Fruit fly (Drosophila melanogaster): ENCODE results near the gene CG14339.

CG14339 gene

dm6 chr2L:1150554-1150953 lies 42.2 kb downstream of the CG14339 start, which contains the start of the genes Tfb4 and Vps29 (continued):
- no peak for TF ChIP-seq CG6808 (GFP tag; optimal IDR thresholded peaks at IDR 0.05)
- TF ChIP-seq Met (GFP tag; optimal IDR thresholded peaks at IDR 0.05): no peak
- TF ChIP-seq OdsH (GFP tag; optimal IDR thresholded peaks at IDR 0.05): no peak

dm6 chr2L:1152693-1153092 lies 44.4 kb downstream of the CG14339 start:
- TF ChIP-seq CG34406 (GFP tag; optimal IDR thresholded peaks at IDR 0.05) (no peak), CG16779 (tag; optimal IDR thresholded peaks at IDR 0.05) (no peak), salr (GFP tag; optimal IDR thresholded peaks at IDR 0.05) (no peak), Sox15 (GFP tag; optimal IDR thresholded peaks at IDR 0.05) (no peak), CG11762 (GFP tag; optimal IDR thresholded peaks at IDR 0.05; ENCODE audit: insufficient read depth) (no peak), vri (GFP tag; optimal IDR thresholded peaks at IDR 0.05) (no peak), CG6808 (GFP tag; optimal IDR thresholded peaks at IDR 0.05) (no peak), CG11294 (GFP tag; IDR thresholded peaks at IDR 0.05) (no peak), pdm3 (GFP tag; optimal IDR thresholded peaks at IDR 0.05) (no peak), Eip75B (GFP tag; optimal IDR thresholded peaks at IDR 0.05) (no peak), CG11902 (GFP tag; optimal IDR thresholded peaks at IDR 0.05) (no peak), CG10631 (GFP tag; optimal IDR thresholded peaks at IDR 0.05) (no peak), ss (GFP tag; optimal IDR thresholded peaks at IDR 0.05) (no peak), CG4318 (GFP tag; optimal IDR thresholded peaks at IDR 0.05) (no peak), CG10669 (GFP tag; optimal IDR thresholded peaks at IDR 0.05) (no peak), CG8119 (GFP tag; IDR thresholded peaks at IDR 0.05) (no peak), dac (GFP tag; optimal IDR thresholded peaks at IDR 0.05) (no peak), CG6276 (GFP tag; optimal IDR thresholded peaks at IDR 0.05) (no peak), Blimp-1 (GFP tag; optimal IDR thresholded peaks at IDR 0.05) (no peak), Ets96B (tag; optimal IDR thresholded peaks at IDR 0.05) (no peak)

- no peak for TF ChIP-seq CG8319 (GFP tag; optimal IDR thresholded peaks at IDR 0.05)
- no peak for TF ChIP-seq ss (GFP tag; optimal IDR thresholded peaks at IDR 0.05)
- TF ChIP-seq CG32006 (GFP tag; optimal IDR thresholded peaks at IDR 0.05): peak; percentile 77
- TF ChIP-seq CG8119 (GFP tag; IDR thresholded peaks at IDR 0.05): peak; percentile 77
- no peak for TF ChIP-seq CG10631 (GFP tag; optimal IDR thresholded peaks at IDR 0.05)
- peak; percentile 60 for TF ChIP-seq Eip78C (GFP tag)
- TF ChIP-seq CG8632 (GFP tag; optimal IDR thresholded peaks at IDR 0.05): no peak
- no peak for TF ChIP-seq CG9139 (GFP tag; optimal IDR thresholded peaks at IDR 0.05)
- peak; percentile 59 for TF ChIP-seq dac (GFP tag; optimal IDR thresholded peaks at IDR 0.05)
- no peak for TF ChIP-seq Met (GFP tag; optimal IDR thresholded peaks at IDR 0.05)
- no peak for TF ChIP-seq CG6163 (GFP tag; IDR thresholded peaks at IDR 0.05)
- peak in 1 of 2 experiments; percentile 24 for TF ChIP-seq salr (GFP tag; optimal IDR thresholded peaks at IDR 0.05)
- TF ChIP-seq net (GFP tag; optimal IDR thresholded peaks at IDR 0.05): no peak
These were observed 48.4 kb downstream of the CG14339 start for dm6 chr2L:1156592-1157249.

dm6 chr2L:1157357-1157678 lies 49.0 kb downstream of the CG14339 start:
- TF ChIP-seq CG3919 (GFP tag; optimal IDR thresholded peaks at IDR 0.05) (peak; percentile 7), ss (GFP tag; optimal IDR thresholded peaks at IDR 0.05) (no peak), CG4318 (GFP tag; optimal IDR thresholded peaks at IDR 0.05) (no peak), vri (GFP tag; optimal IDR thresholded peaks at IDR 0.05) (peak; percentile 40), CG6276 (GFP tag; optimal IDR thresholded peaks at IDR 0.05) (no peak)

dm6 chr2L:1157679-1158518 lies 49.6 kb downstream of the CG14339 start, which contains the start of gene capt:
capt (minus strand) TSS chr2L:1158262.
- TF ChIP-seq Blimp-1 (GFP tag; optimal IDR thresholded peaks at IDR 0.05) (no peak), spab (GFP tag; optimal IDR thresholded peaks at IDR 0.05) (no peak), vri (GFP tag; optimal IDR thresholded peaks at IDR 0.05) (peak; percentile 18), Met (GFP tag; optimal IDR thresholded peaks at IDR 0.05) (peak; percentile 59), Eip93F (GFP tag; optimal IDR thresholded peaks at IDR 0.05) (no peak), lz (GFP tag; optimal IDR thresholded peaks at IDR 0.05) (peak; percentile 59), CG1621 (tag; optimal IDR thresholded peaks at IDR 0.05) (no peak), eg (GFP tag; IDR thresholded peaks at IDR 0.05) (peak; percentile 55; the same call in 1 of the 3 replicates), pdm3 (GFP tag; optimal IDR thresholded peaks at IDR 0.05) (no peak), CG3032 (tag; optimal IDR thresholded peaks at IDR 0.05) (peak; percentile 51), CG8119 (GFP tag; IDR thresholded peaks at IDR 0.05) (0 out of 3 replicates have a peak, but pooled peaks have one; percentile 49), Smox (GFP tag; optimal IDR thresholded peaks at IDR 0.05) (no peak), salr (GFP tag; optimal IDR thresholded peaks at IDR 0.05) (no peak), Ets96B (tag; optimal IDR thresholded peaks at IDR 0.05) (peak; percentile 33), CG8632 (GFP tag; optimal IDR thresholded peaks at IDR 0.05) (no peak), CG6792 (GFP tag; optimal IDR thresholded peaks at IDR 0.05) (no peak), Hr39 (GFP tag; optimal IDR thresholded peaks at IDR 0.05) (peak; percentile 66), CG6808 (GFP tag; optimal IDR thresholded peaks at IDR 0.05) (peak; percentile 7), Ets21C (GFP tag; optimal IDR thresholded peaks at IDR 0.05) (no peak), CG10631 (GFP tag; optimal IDR thresholded peaks at IDR 0.05) (no peak)

Data from whole organism, prepupa.